Fruit fly (Drosophila melanogaster) whole organism, embryonic: ENCODE measurements around the gene CG6465.

ENCODE experiments used
- Aef1 ChIP-seq: fragments of 200-800 bp; sonication (Bioruptor generic); IDR thresholded peaks from 3 replicates; pipeline ENCODE4 v1.3.6; 2022; ENCODE audit warnings: missing biosample characterization, missing genetic modification characterization
- CG10274 ChIP-seq: fragments of 200-800 bp; sonication (Bioruptor generic); optimal IDR thresholded peaks from 3 replicates; lab custom pipeline; 2017; ENCODE audit warnings: missing biosample characterization, mild to moderate bottlenecking, missing genetic modification characterization
- CG10654 ChIP-seq: fragments of 200-800 bp; sonication (Bioruptor generic); optimal IDR thresholded peaks from 2 replicates; lab custom pipeline; 2016; ENCODE audit warnings: missing biosample characterization, missing genetic modification characterization
- CG11085 ChIP-seq: fragments of 200-800 bp; sonication (Bioruptor generic); IDR thresholded peaks from 2 replicates; pipeline ENCODE4 v1.3.6; 2022; ENCODE audit warnings: missing biosample characterization, missing genetic modification characterization
- CG12155 ChIP-seq: fragments of 200-800 bp; sonication (Bioruptor generic); optimal IDR thresholded peaks from 3 replicates; lab custom pipeline; 2016; ENCODE audit warnings: missing biosample characterization, missing genetic modification characterization
- CG13775 ChIP-seq: fragments of 200-800 bp; sonication (Bioruptor generic); optimal IDR thresholded peaks from 3 replicates; lab custom pipeline; 2017; ENCODE audit warnings: missing biosample characterization, mild to moderate bottlenecking, missing genetic modification characterization
- CG1647 ChIP-seq: fragments of 200-800 bp; sonication (Bioruptor generic); optimal IDR thresholded peaks from 3 replicates; lab custom pipeline; 2016; ENCODE audit warnings: missing biosample characterization, missing genetic modification characterization
- CG16813 ChIP-seq: fragments of 200-800 bp; sonication (Bioruptor generic); IDR thresholded peaks from 3 replicates; pipeline ENCODE4 v1.3.6; 2022; ENCODE audit warnings: missing biosample characterization, missing genetic modification characterization; ENCODE audit not compliant: partially characterized antibody
- CG17186 ChIP-seq: fragments of 200-800 bp; sonication (Bioruptor generic); optimal IDR thresholded peaks from 3 replicates; lab custom pipeline; 2017; ENCODE audit warnings: missing biosample characterization, missing genetic modification reagents, missing genetic modification characterization
- CG17829 ChIP-seq: fragments of 200-800 bp; optimal IDR thresholded peaks from 2 replicates; lab custom pipeline; 2019; ENCODE audit warnings: missing biosample characterization, mild to moderate bottlenecking, missing genetic modification characterization, moderate library complexity
- CG18599 ChIP-seq: fragments of 200-800 bp; sonication (Bioruptor generic); optimal IDR thresholded peaks from 3 replicates; lab custom pipeline; 2017; ENCODE audit warnings: missing biosample characterization, missing genetic modification characterization, mild to moderate bottlenecking, moderate library complexity, missing genetic modification reagents
- CG3065 ChIP-seq: fragments of 200-800 bp; sonication (Bioruptor generic); optimal IDR thresholded peaks from 2 replicates; lab custom pipeline; 2016; ENCODE audit warnings: missing biosample characterization, missing genetic modification characterization
- CG3407 ChIP-seq: fragments of 200-800 bp; sonication (Bioruptor generic); optimal IDR thresholded peaks from 2 replicates; lab custom pipeline; 2018; ENCODE audit warnings: missing biosample characterization, mild to moderate bottlenecking, missing genetic modification characterization
- CG4424 ChIP-seq: fragments of 200-800 bp; sonication (Bioruptor generic); optimal IDR thresholded peaks from 3 replicates; lab custom pipeline; 2016; ENCODE audit warnings: missing biosample characterization, missing genetic modification characterization
- CG5180 ChIP-seq: fragments of 200-800 bp; sonication (Bioruptor generic); optimal IDR thresholded peaks from 3 replicates; lab custom pipeline; 2017; ENCODE audit warnings: missing biosample characterization, missing genetic modification characterization, mild to moderate bottlenecking, moderate library complexity, missing genetic modification reagents
- CG6689 ChIP-seq: fragments of 200-800 bp; sonication (Bioruptor generic); IDR thresholded peaks from 2 replicates; pipeline ENCODE4 v1.3.6; 2022; ENCODE audit warnings: missing biosample characterization, missing genetic modification characterization
- CG7786 ChIP-seq: fragments of 200-800 bp; sonication (Bioruptor generic); optimal IDR thresholded peaks from 2 replicates; lab custom pipeline; 2016; ENCODE audit warnings: missing biosample characterization, missing genetic modification characterization
- CG8388 ChIP-seq: fragments of 200-800 bp; sonication (Bioruptor generic); optimal IDR thresholded peaks from 2 replicates; lab custom pipeline; 2019; ENCODE audit warnings: missing biosample characterization, mild to moderate bottlenecking, missing genetic modification characterization, moderate library complexity
- CHES-1-like ChIP-seq: fragments of 200-800 bp; sonication (Bioruptor generic); optimal IDR thresholded peaks from 2 replicates; lab custom pipeline; 2016; ENCODE audit warnings: missing biosample characterization, missing genetic modification characterization
- HLH54F ChIP-seq: fragments of 200-800 bp; sonication (Bioruptor generic); optimal IDR thresholded peaks from 3 replicates; lab custom pipeline; 2016; ENCODE audit warnings: missing biosample characterization, missing genetic modification characterization
- Lim3 ChIP-seq: fragments of 200-800 bp; sonication (Bioruptor generic); IDR thresholded peaks from 2 replicates; pipeline ENCODE4 v1.3.6; 2022; ENCODE audit warnings: missing biosample characterization, missing genetic modification characterization
- MESR4 ChIP-seq: fragments of 200-800 bp; sonication (Bioruptor generic); optimal IDR thresholded peaks from 2 replicates; lab custom pipeline; 2018; ENCODE audit warnings: missing biosample characterization, mild to moderate bottlenecking, missing genetic modification characterization, moderate library complexity
- NC2α ChIP-seq: fragments of 200-800 bp; sonication (Bioruptor generic); optimal IDR thresholded peaks from 2 replicates; lab custom pipeline; 2016; ENCODE audit warnings: missing biosample characterization, missing genetic modification characterization
- Nf-YC ChIP-seq: fragments of 200-800 bp; optimal IDR thresholded peaks from 3 replicates; lab custom pipeline; 2019; ENCODE audit warnings: missing biosample characterization, mild to moderate bottlenecking, missing genetic modification characterization, moderate library complexity
- NfI ChIP-seq: fragments of 200-800 bp; sonication (Bioruptor generic); optimal IDR thresholded peaks from 3 replicates; lab custom pipeline; 2018; ENCODE audit warnings: missing biosample characterization, mild to moderate bottlenecking, missing genetic modification characterization, moderate library complexity
- Poxn ChIP-seq: fragments of 200-800 bp; sonication (Bioruptor generic); IDR thresholded peaks from 2 replicates; pipeline ENCODE4 v1.3.6; 2022; ENCODE audit warnings: missing biosample characterization, missing genetic modification characterization
- Sry-δ ChIP-seq: fragments of 200-800 bp; sonication (Bioruptor generic); optimal IDR thresholded peaks from 2 replicates; lab custom pipeline; 2016; ENCODE audit warnings: missing biosample characterization, missing genetic modification characterization
- Trl ChIP-seq, 3 experiments: fragments of >200 bp in 2 of 3; fragments of 200-800 bp in 1 of 3; sonication (Bioruptor generic) in 1 of 3; optimal IDR thresholded peaks; 2 replicates in 1 of 3; 3 replicates in 2 of 3; lab custom pipeline; 2016 to 2017; ENCODE audit warnings: missing biosample characterization in 1 of 3, missing genetic modification characterization in 1 of 3
- Vsx1 ChIP-seq: fragments of 200-800 bp; sonication (Bioruptor generic); optimal IDR thresholded peaks from 2 replicates; lab custom pipeline; 2017; ENCODE audit warnings: missing biosample characterization, mild to moderate bottlenecking, missing genetic modification characterization, missing genetic modification reagents
- Xrp1 ChIP-seq: fragments of 200-800 bp; sonication (Bioruptor generic); IDR thresholded peaks from 2 replicates; pipeline ENCODE4 v1.3.6; 2022; ENCODE audit warnings: missing biosample characterization, missing genetic modification characterization
- ash1 ChIP-seq: fragments of 200-800 bp; sonication (Bioruptor generic); optimal IDR thresholded peaks from 2 replicates; lab custom pipeline; 2018; ENCODE audit warnings: missing biosample characterization, mild to moderate bottlenecking, missing genetic modification characterization
- chif ChIP-seq, 2 experiments: fragments of 200-800 bp; sonication (Bioruptor generic); optimal IDR thresholded peaks; 3 replicates each; lab custom pipeline; 2016; ENCODE audit warnings: missing biosample characterization in 2 of 2, missing genetic modification characterization in 2 of 2
- crp ChIP-seq, 2 experiments: fragments of 200-800 bp; sonication (Bioruptor generic); optimal IDR thresholded peaks; 2 replicates in 1 of 2; 3 replicates in 1 of 2; lab custom pipeline; 2017; ENCODE audit warnings: missing biosample characterization in 2 of 2, missing genetic modification characterization in 2 of 2, mild to moderate bottlenecking in 1 of 2, moderate library complexity in 1 of 2
- cwo ChIP-seq: fragments of 200-800 bp; sonication (Bioruptor generic); optimal IDR thresholded peaks from 3 replicates; lab custom pipeline; 2017; ENCODE audit warnings: missing biosample characterization, missing genetic modification characterization, mild to moderate bottlenecking, moderate library complexity, missing genetic modification reagents
- disco-r ChIP-seq: fragments of 200-800 bp; sonication (Bioruptor generic); optimal IDR thresholded peaks from 2 replicates; lab custom pipeline; 2016; ENCODE audit warnings: missing biosample characterization, missing genetic modification characterization
- dmrt11E ChIP-seq: fragments of 200-800 bp; sonication (Bioruptor generic); optimal IDR thresholded peaks from 3 replicates; lab custom pipeline; 2018; ENCODE audit warnings: missing biosample characterization, mild to moderate bottlenecking, missing genetic modification characterization, moderate library complexity
- dpn ChIP-seq, 2 experiments: fragments of 200-800 bp; sonication (Bioruptor generic); optimal IDR thresholded peaks; 3 replicates each; lab custom pipeline; 2016; ENCODE audit warnings: missing biosample characterization in 2 of 2, missing genetic modification characterization in 2 of 2
- exex ChIP-seq: fragments of 200-800 bp; sonication (Bioruptor generic); optimal IDR thresholded peaks from 4 replicates; lab custom pipeline; 2018; ENCODE audit warnings: missing biosample characterization, mild to moderate bottlenecking, missing genetic modification characterization, moderate library complexity
- fd102C ChIP-seq: fragments of 200-800 bp; sonication (Bioruptor generic); optimal IDR thresholded peaks from 2 replicates; lab custom pipeline; 2018; ENCODE audit warnings: missing biosample characterization, mild to moderate bottlenecking, missing genetic modification characterization, moderate library complexity
- gem ChIP-seq: fragments of 200-800 bp; sonication (Bioruptor generic); optimal IDR thresholded peaks from 2 replicates; lab custom pipeline; 2019; ENCODE audit warnings: missing biosample characterization, mild to moderate bottlenecking, missing genetic modification characterization, moderate library complexity
- knrl ChIP-seq: fragments of 200-800 bp; sonication (Bioruptor generic); IDR thresholded peaks from 3 replicates; pipeline ENCODE4 v1.3.6; 2022; ENCODE audit warnings: missing biosample characterization, missing genetic modification characterization; ENCODE audit not compliant: partially characterized antibody
- mld ChIP-seq: fragments of 200-800 bp; sonication (Bioruptor generic); IDR thresholded peaks from 3 replicates; pipeline ENCODE4 v1.3.6; 2022; ENCODE audit warnings: missing biosample characterization, missing genetic modification characterization; ENCODE audit not compliant: partially characterized antibody
- nerfin-1 ChIP-seq: fragments of 200-800 bp; sonication (Bioruptor generic); optimal IDR thresholded peaks from 3 replicates; lab custom pipeline; 2019; ENCODE audit warnings: missing biosample characterization, mild to moderate bottlenecking, missing genetic modification characterization, moderate library complexity
- nmo ChIP-seq: fragments of 200-800 bp; sonication (Bioruptor generic); optimal IDR thresholded peaks from 2 replicates; lab custom pipeline; 2018; ENCODE audit warnings: missing biosample characterization, mild to moderate bottlenecking, missing genetic modification characterization, moderate library complexity
- p53 ChIP-seq: fragments of 200-800 bp; sonication (Bioruptor generic); optimal IDR thresholded peaks from 2 replicates; lab custom pipeline; 2016; ENCODE audit warnings: missing biosample characterization, missing genetic modification characterization
- peb ChIP-seq: fragments of 200-800 bp; sonication (Bioruptor generic); IDR thresholded peaks from 2 replicates; pipeline ENCODE4 v1.3.6; 2022; ENCODE audit warnings: missing biosample characterization, missing genetic modification characterization
- pnt ChIP-seq: fragments of 200-800 bp; sonication (Bioruptor generic); optimal IDR thresholded peaks from 3 replicates; lab custom pipeline; 2016; ENCODE audit warnings: missing biosample characterization, missing genetic modification characterization
- sens-2 ChIP-seq: fragments of 200-800 bp; sonication (Bioruptor generic); IDR thresholded peaks from 2 replicates; pipeline ENCODE4 v1.3.6; 2022; ENCODE audit warnings: missing biosample characterization, missing genetic modification characterization
- sisA ChIP-seq: fragments of 200-800 bp; sonication (Bioruptor generic); IDR thresholded peaks from 2 replicates; pipeline ENCODE4 v1.3.6; 2022; ENCODE audit warnings: missing biosample characterization, missing genetic modification characterization
- yki ChIP-seq: fragments of >200 bp; optimal IDR thresholded peaks from 3 replicates; lab custom pipeline; 2018

Gene CG6465

DNA sequence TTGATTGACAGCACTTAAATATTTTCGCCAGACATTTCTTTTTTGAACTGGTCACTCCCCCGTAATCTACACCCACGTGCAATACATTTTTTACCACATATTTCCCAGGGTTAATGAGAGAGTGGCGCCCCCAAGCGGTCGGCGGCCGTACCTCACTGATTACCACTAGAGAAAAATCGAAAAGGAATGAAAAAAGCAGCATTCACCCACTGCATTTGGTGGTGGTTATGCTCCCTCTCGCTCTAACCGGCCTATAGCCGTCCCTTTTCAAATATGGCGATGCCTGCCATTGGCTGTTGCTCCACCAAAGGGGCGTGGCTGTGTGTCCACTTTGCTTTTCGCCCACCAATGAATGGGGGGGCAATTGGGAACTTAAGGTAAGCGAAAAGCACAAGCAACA, 12.1 kb downstream of the CG6465 start (continued):
- TF ChIP-seq CG13775 (GFP tag; lab: Kevin White, UChicago), result peak; percentile 55
- TF ChIP-seq NC2α (GFP tag; lab: Kevin White, UChicago), result no peak
- TF ChIP-seq MESR4 (GFP tag; lab: Kevin White, UChicago), result peak; percentile 4
- no peak for TF ChIP-seq pnt
- peak; percentile 52 for TF ChIP-seq CG8388 (GFP tag; lab: Kevin White, UChicago)
- no peak for TF ChIP-seq HLH54F (GFP tag; lab: Kevin White, UChicago)
- TF ChIP-seq sisA, result no peak
- peak; percentile 42; the same call in 1 of the 2 replicates for TF ChIP-seq CG6689 (GFP tag; lab: Robert Waterston, UW)
- peak; percentile 100 for TF ChIP-seq Nf-YC
- TF ChIP-seq CG17186 (GFP tag; lab: Kevin White, UChicago), result peak; percentile 16
- TF ChIP-seq CG7786, result no peak
- peak; percentile 1 for TF ChIP-seq Sry-δ (GFP tag; lab: Kevin White, UChicago)
- TF ChIP-seq CG3407 (GFP tag; lab: Kevin White, UChicago), result peak; percentile 32
- TF ChIP-seq Lim3 (GFP tag; lab: Robert Waterston, UW), result no peak
- peak; percentile 20 to 41 for TF ChIP-seq dpn (GFP tag; optimal IDR thresholded peaks at IDR 0.05; lab: Kevin White, UChicago)
- peak; percentile 53 for TF ChIP-seq fd102C (GFP tag; lab: Kevin White, UChicago)
- no peak for TF ChIP-seq p53
- no peak for TF ChIP-seq Aef1 (GFP tag; lab: Robert Waterston, UW)
- TF ChIP-seq disco-r (GFP tag; lab: Kevin White, UChicago), result no peak
- no peak for TF ChIP-seq CG10274 (GFP tag; lab: Kevin White, UChicago)
- TF ChIP-seq exex (tag; lab: Kevin White, UChicago), result no peak
- peak; percentile 88 for TF ChIP-seq ash1 (GFP tag; lab: Kevin White, UChicago)
- TF ChIP-seq CG3065 (GFP tag; lab: Kevin White, UChicago), result peak; percentile 68
- TF ChIP-seq sens-2 (GFP tag; lab: Robert Waterston, UW), result 0 out of 2 replicates have a peak, but pooled peaks have one; percentile 47
- TF ChIP-seq CG12155 (GFP tag; lab: Kevin White, UChicago), result no peak
- peak; percentile 45 for TF ChIP-seq CG5180 (GFP tag; lab: Kevin White, UChicago)
- no peak for TF ChIP-seq CG1647
- peak; percentile 62 for TF ChIP-seq nerfin-1 (tag; lab: Kevin White, UChicago)
- TF ChIP-seq dmrt11E (tag; lab: Kevin White, UChicago), result peak; percentile 30
- TF ChIP-seq peb (GFP tag; lab: Robert Waterston, UW), result 0 out of 2 replicates have a peak, but pooled peaks have one; percentile 14
- peak; percentile 68 for TF ChIP-seq CG17829
- TF ChIP-seq Vsx1, result peak; percentile 76
- TF ChIP-seq nmo (GFP tag; lab: Kevin White, UChicago), result peak; percentile 29
- TF ChIP-seq yki (lab: Kevin White, UChicago), result no peak
- TF ChIP-seq chif (GFP tag; optimal IDR thresholded peaks at IDR 0.05; lab: Kevin White, UChicago), result peak in 1 of 2 experiments; percentile 54
- TF ChIP-seq CHES-1-like (GFP tag; lab: Kevin White, UChicago), result peak; percentile 14
- TF ChIP-seq CG11085 (GFP tag; lab: Robert Waterston, UW), result no peak
- TF ChIP-seq Trl (optimal IDR thresholded peaks at IDR 0.05; lab: Kevin White, UChicago), result no peak
- TF ChIP-seq Trl (GFP tag; optimal IDR thresholded peaks at IDR 0.05; lab: Kevin White, UChicago), result peak; percentile 44
- TF ChIP-seq CG10654 (GFP tag; lab: Kevin White, UChicago), result peak; percentile 4
- TF ChIP-seq Xrp1 (GFP tag; lab: Robert Waterston, UW), result peak; percentile 75
- peak; percentile 58 for TF ChIP-seq CG18599 (GFP tag; lab: Kevin White, UChicago)
- TF ChIP-seq cwo, result peak; percentile 23
- TF ChIP-seq knrl, result no peak
- TF ChIP-seq crp (GFP tag; optimal IDR thresholded peaks at IDR 0.05; lab: Kevin White, UChicago), result peak in 1 of 2 experiments; percentile 0
- TF ChIP-seq CG4424 (GFP tag; lab: Kevin White, UChicago), result peak; percentile 72
- TF ChIP-seq NfI (GFP tag; lab: Kevin White, UChicago), result peak; percentile 61
- no peak for TF ChIP-seq Poxn (GFP tag; lab: Robert Waterston, UW)
- no peak for TF ChIP-seq gem (tag; lab: Kevin White, UChicago)
- TF ChIP-seq CG16813 (GFP tag; lab: Robert Waterston, UW), result peak; percentile 15; the same call in 1 of the 3 replicates
- no peak for TF ChIP-seq mld (GFP tag; lab: Robert Waterston, UW)
